ENCODE assay signal across 1 fruit fly cellular context in genomic region chr3L:21417884-21418536, dm6.
TF ChIP-seq lines count a peak whose summit lies in the region.

No protein-coding gene starts in this region.

TF ChIP-seq in whole organism, embryonic, 481 proteins besides CTCF, POLR2A, EP300 and RAD21 (continued from another document):
- TF ChIP-seq Dbx (GFP tag; IDR thresholded peaks at IDR 0.05; lab: Robert Waterston, UW) (0 out of 3 replicates have a peak, but pooled peaks have one; percentile 42), dimm (GFP tag; IDR thresholded peaks at IDR 0.05; lab: Robert Waterston, UW) (0 out of 2 replicates have a peak, but pooled peaks have one; percentile 12), lmd (GFP tag; IDR thresholded peaks at IDR 0.05; lab: Robert Waterston, UW) (peak; percentile 51), onecut (GFP tag; IDR thresholded peaks at IDR 0.05; lab: Robert Waterston, UW) (0 out of 2 replicates have a peak, but pooled peaks have one; percentile 10), CG15011 (GFP tag; optimal IDR thresholded peaks at IDR 0.05; lab: Kevin White, UChicago) (peak; percentile 45), CG14050 (GFP tag; IDR thresholded peaks at IDR 0.05; lab: Robert Waterston, UW) (no peak; the same call in 2 of the 3 replicates), CG7357 (GFP tag; IDR thresholded peaks at IDR 0.05; lab: Robert Waterston, UW) (no peak), CG10979 (tag; optimal IDR thresholded peaks at IDR 0.05; lab: Kevin White, UChicago) (no peak), pfk (GFP tag; optimal IDR thresholded peaks at IDR 0.05; lab: Kevin White, UChicago) (no peak), CG34422 (GFP tag; IDR thresholded peaks at IDR 0.05; lab: Robert Waterston, UW) (no peak), D (optimal IDR thresholded peaks at IDR 0.05; lab: Kevin White, UChicago) (no peak), D (GFP tag; optimal IDR thresholded peaks at IDR 0.05; lab: Kevin White, UChicago) (peak; percentile 43), Ada2b (GFP tag; IDR thresholded peaks at IDR 0.05; lab: Robert Waterston, UW) (0 out of 2 replicates have a peak, but pooled peaks have one; percentile 31), pnt (GFP tag; optimal IDR thresholded peaks at IDR 0.05; lab: Kevin White, UChicago) (peak; percentile 5), lilli (GFP tag; optimal IDR thresholded peaks at IDR 0.05; lab: Kevin White, UChicago) (peak; percentile 11), ro (GFP tag; IDR thresholded peaks at IDR 0.05; lab: Robert Waterston, UW) (no peak), inv (GFP tag; IDR thresholded peaks at IDR 0.05; lab: Robert Waterston, UW; ENCODE audit: partially characterized antibody) (no peak), HLH4C (GFP tag; IDR thresholded peaks at IDR 0.05; lab: Robert Waterston, UW; ENCODE audit: partially characterized antibody) (no peak), run (tag; optimal IDR thresholded peaks at IDR 0.05; lab: Kevin White, UChicago) (no peak), H2.0 (GFP tag; IDR thresholded peaks at IDR 0.05; lab: Robert Waterston, UW) (no peak), Adf1 (GFP tag; IDR thresholded peaks at IDR 0.05; lab: Robert Waterston, UW) (peak; percentile 8; the same call in 1 of the 2 replicates), CG14965 (GFP tag; optimal IDR thresholded peaks at IDR 0.05; lab: Kevin White, UChicago; ENCODE audit: borderline replicate concordance) (no peak), YL-1 (GFP tag; optimal IDR thresholded peaks at IDR 0.05; lab: Kevin White, UChicago) (no peak), CG13424 (tag; optimal IDR thresholded peaks at IDR 0.05; lab: Kevin White, UChicago) (peak; percentile 67), CG1529 (GFP tag; optimal IDR thresholded peaks at IDR 0.05; lab: Kevin White, UChicago) (peak; percentile 39), CG2120 (GFP tag; optimal IDR thresholded peaks at IDR 0.05; lab: Kevin White, UChicago) (peak; percentile 57), Eip74EF (GFP tag; optimal IDR thresholded peaks at IDR 0.05; lab: Kevin White, UChicago) (peak in 1 of 2 experiments; percentile 39), CG6689 (GFP tag; IDR thresholded peaks at IDR 0.05; lab: Robert Waterston, UW) (peak; percentile 49), CG6813 (GFP tag; optimal IDR thresholded peaks at IDR 0.05; lab: Kevin White, UChicago) (peak; percentile 3), pan (optimal IDR thresholded peaks at IDR 0.05; lab: Kevin White, UChicago) (no peak), pan (GFP tag; optimal IDR thresholded peaks at IDR 0.05 in 1 of 2, IDR thresholded peaks at IDR 0.05 in 1 of 2) (peak in 1 of 2 experiments; percentile 66), lbe (GFP tag; optimal IDR thresholded peaks at IDR 0.05; lab: Kevin White, UChicago) (no peak), CG11085 (GFP tag; IDR thresholded peaks at IDR 0.05; lab: Robert Waterston, UW) (no peak), Xrp1 (GFP tag; IDR thresholded peaks at IDR 0.05; lab: Robert Waterston, UW) (peak; percentile 48; the same call in 1 of the 2 replicates), insv (GFP tag; optimal IDR thresholded peaks at IDR 0.05; lab: Kevin White, UChicago) (no peak), Abd-B (GFP tag; optimal IDR thresholded peaks at IDR 0.05; lab: Kevin White, UChicago) (peak; percentile 27), zfh1 (GFP tag; IDR thresholded peaks at IDR 0.05; lab: Robert Waterston, UW) (0 out of 3 replicates have a peak, but pooled peaks have one; percentile 16), stc (GFP tag; IDR thresholded peaks at IDR 0.05; lab: Robert Waterston, UW) (peak; percentile 48; the same call in 1 of the 2 replicates), CG17361 (GFP tag; IDR thresholded peaks at IDR 0.05; lab: Robert Waterston, UW) (peak; percentile 80; the same call in 2 of the 3 replicates), cato (GFP tag; optimal IDR thresholded peaks at IDR 0.05; lab: Kevin White, UChicago; ENCODE audit: borderline replicate concordance) (peak; percentile 13), pros (GFP tag; optimal IDR thresholded peaks at IDR 0.05; lab: Kevin White, UChicago) (no peak), shn (GFP tag; optimal IDR thresholded peaks at IDR 0.05; lab: Kevin White, UChicago) (no peak), CG32772 (GFP tag; IDR thresholded peaks at IDR 0.05; lab: Robert Waterston, UW) (peak; percentile 34; the same call in 1 of the 2 replicates), Hr3 (GFP tag; optimal IDR thresholded peaks at IDR 0.05; lab: Kevin White, UChicago) (peak; percentile 29), Hand (GFP tag; optimal IDR thresholded peaks at IDR 0.05; lab: Kevin White, UChicago) (peak; percentile 1), CG10366 (GFP tag; IDR thresholded peaks at IDR 0.05; lab: Robert Waterston, UW) (peak; percentile 37; the same call in 1 of the 2 replicates), gsb (GFP tag; IDR thresholded peaks at IDR 0.05; lab: Robert Waterston, UW) (0 out of 2 replicates have a peak, but pooled peaks have one; percentile 21)
